Worm (Caenorhabditis elegans) whole organism, L2 larva: ENCODE measurements around the gene srd-12.
A peak's percentile ranks its signal among the peaks of the same experiment; 100 is the strongest.

Source experiments
- C34F6.9 ChIP-seq: fragments of 150-350 bp; optimal IDR thresholded peaks from 2 replicates; lab custom pipeline; 2014; ENCODE audit warnings: missing biosample characterization, missing genetic modification characterization
- F13H6.1 ChIP-seq: sonication (generic microtip); optimal IDR thresholded peaks from 2 replicates; lab custom pipeline; 2016; ENCODE audit warnings: missing genetic modification characterization, missing compliant biosample characterization
- R02D3.7 ChIP-seq: fragments of 150-350 bp; optimal IDR thresholded peaks from 2 replicates; lab custom pipeline; 2014; ENCODE audit warnings: missing biosample characterization, missing genetic modification characterization
- alr-1 ChIP-seq: fragments of 150-350 bp; optimal IDR thresholded peaks from 2 replicates; lab custom pipeline; 2014; ENCODE audit warnings: missing biosample characterization, missing genetic modification characterization
- aly-2 ChIP-seq: fragments of 150-350 bp; optimal IDR thresholded peaks from 2 replicates; lab custom pipeline; 2014; ENCODE audit warnings: missing biosample characterization, missing genetic modification characterization
- ama-1 ChIP-seq: fragments of 150-350 bp; optimal IDR thresholded peaks from 2 replicates; lab custom pipeline; 2018; ENCODE audit warnings: inconsistent platforms
- blmp-1 ChIP-seq: sonication (generic microtip); optimal IDR thresholded peaks from 2 replicates; lab custom pipeline; 2017; ENCODE audit warnings: missing genetic modification characterization, mild to moderate bottlenecking, missing compliant biosample characterization, antibody characterized with exemption, moderate library complexity; ENCODE audit not compliant: insufficient read depth
- ceh-82 ChIP-seq: fragments of 150-350 bp; optimal IDR thresholded peaks from 2 replicates; lab custom pipeline; 2014; ENCODE audit warnings: missing biosample characterization, missing genetic modification characterization
- crh-2 ChIP-seq: sonication (generic microtip); optimal IDR thresholded peaks from 2 replicates; lab custom pipeline; 2017; ENCODE audit warnings: missing biosample characterization, missing genetic modification characterization
- dmd-4 ChIP-seq: sonication (generic microtip); optimal IDR thresholded peaks from 2 replicates; lab custom pipeline; 2017; ENCODE audit warnings: missing biosample characterization, missing genetic modification characterization
- egl-27 ChIP-seq: sonication (generic microtip); optimal IDR thresholded peaks from 3 replicates; lab custom pipeline; 2017; ENCODE audit warnings: missing biosample characterization, missing genetic modification reagents, missing genetic modification characterization
- elt-1 ChIP-seq: fragments of 150-350 bp; optimal IDR thresholded peaks from 2 replicates; lab custom pipeline; 2014; ENCODE audit warnings: missing biosample characterization, missing genetic modification characterization
- elt-3 ChIP-seq: sonication (generic microtip); optimal IDR thresholded peaks from 2 replicates; lab custom pipeline; 2017; ENCODE audit warnings: missing biosample characterization, missing genetic modification characterization
- fos-1 ChIP-seq: fragments of 150-350 bp; optimal IDR thresholded peaks from 2 replicates; lab custom pipeline; 2014; ENCODE audit warnings: missing biosample characterization, missing genetic modification characterization
- gmeb-1 ChIP-seq: fragments of 150-350 bp; optimal IDR thresholded peaks from 2 replicates; lab custom pipeline; 2014; ENCODE audit warnings: missing biosample characterization, missing genetic modification characterization
- lin-11 ChIP-seq: fragments of 150-350 bp; sonication (generic microtip); optimal IDR thresholded peaks from 2 replicates; lab custom pipeline; 2014; ENCODE audit warnings: missing biosample characterization, missing genetic modification characterization, inconsistent platforms, mixed read lengths
- lin-13 ChIP-seq: fragments of 150-350 bp; optimal IDR thresholded peaks from 2 replicates; lab custom pipeline; 2014; ENCODE audit warnings: missing biosample characterization, missing genetic modification reagents, missing genetic modification characterization
- lin-39 ChIP-seq: fragments of 150-350 bp; optimal IDR thresholded peaks from 2 replicates; lab custom pipeline; 2014; ENCODE audit warnings: missing biosample characterization, missing genetic modification reagents, missing genetic modification characterization
- lsy-2 ChIP-seq, 2 experiments: fragments of 150-350 bp in 1 of 2; sonication (generic microtip) in 1 of 2; optimal IDR thresholded peaks; 2 replicates each; lab custom pipeline; 2014 to 2017; ENCODE audit warnings: missing biosample characterization in 2 of 2, missing genetic modification characterization in 2 of 2
- mbf-1 ChIP-seq: sonication (generic microtip); optimal IDR thresholded peaks from 2 replicates; lab custom pipeline; 2017; ENCODE audit warnings: missing biosample characterization, missing genetic modification characterization
- mdl-1 ChIP-seq, 2 experiments: fragments of 150-350 bp in 1 of 2; sonication (generic microtip) in 1 of 2; optimal IDR thresholded peaks; 2 replicates each; lab custom pipeline; 2017; ENCODE audit warnings: missing biosample characterization in 2 of 2, missing genetic modification characterization in 2 of 2
- nhr-10 ChIP-seq: sonication (generic microtip); optimal IDR thresholded peaks from 2 replicates; lab custom pipeline; 2017; ENCODE audit warnings: missing biosample characterization, missing genetic modification characterization
- nhr-11 ChIP-seq: fragments of 150-350 bp; optimal IDR thresholded peaks from 2 replicates; lab custom pipeline; 2014; ENCODE audit warnings: missing biosample characterization, missing genetic modification characterization
- nhr-12 ChIP-seq: fragments of 150-350 bp; optimal IDR thresholded peaks from 2 replicates; lab custom pipeline; 2014; ENCODE audit warnings: missing biosample characterization, missing genetic modification characterization
- nhr-129 ChIP-seq: fragments of 150-350 bp; optimal IDR thresholded peaks from 2 replicates; lab custom pipeline; 2014; ENCODE audit warnings: missing biosample characterization, missing genetic modification characterization
- nhr-21 ChIP-seq: fragments of 150-350 bp; optimal IDR thresholded peaks from 2 replicates; lab custom pipeline; 2014; ENCODE audit warnings: missing biosample characterization, missing genetic modification characterization
- nhr-23 ChIP-seq: fragments of 150-350 bp; optimal IDR thresholded peaks from 2 replicates; lab custom pipeline; 2014; ENCODE audit warnings: missing biosample characterization, missing genetic modification reagents, missing genetic modification characterization
- nhr-25 ChIP-seq: fragments of 150-350 bp; sonication (generic microtip); optimal IDR thresholded peaks from 3 replicates; lab custom pipeline; 2014; ENCODE audit warnings: missing biosample characterization, missing genetic modification characterization
- nhr-6 ChIP-seq: fragments of 150-350 bp; optimal IDR thresholded peaks from 2 replicates; lab custom pipeline; 2014; ENCODE audit warnings: missing biosample characterization, missing genetic modification characterization
- nhr-77 ChIP-seq: fragments of 150-350 bp; optimal IDR thresholded peaks from 2 replicates; lab custom pipeline; 2014; ENCODE audit warnings: missing biosample characterization, missing genetic modification characterization
- peb-1 ChIP-seq: fragments of 150-350 bp; optimal IDR thresholded peaks from 2 replicates; lab custom pipeline; 2014; ENCODE audit warnings: missing biosample characterization, missing genetic modification characterization
- sem-4 ChIP-seq: fragments of 150-350 bp; optimal IDR thresholded peaks from 2 replicates; lab custom pipeline; 2014; ENCODE audit warnings: missing biosample characterization, missing genetic modification reagents, missing genetic modification characterization
- skn-1 ChIP-seq: sonication (generic microtip); optimal IDR thresholded peaks from 2 replicates; lab custom pipeline; 2017; ENCODE audit warnings: missing biosample characterization, missing genetic modification characterization
- sma-3 ChIP-seq: sonication (generic microtip); optimal IDR thresholded peaks from 2 replicates; lab custom pipeline; 2016; ENCODE audit warnings: missing genetic modification reagents, missing genetic modification characterization, missing compliant biosample characterization
- sma-9 ChIP-seq, 2 experiments: fragments of 150-350 bp in 1 of 2; sonication (generic microtip) in 1 of 2; optimal IDR thresholded peaks; 2 replicates each; lab custom pipeline; 2014 to 2016; ENCODE audit warnings: missing genetic modification characterization in 2 of 2, mild to moderate bottlenecking in 1 of 2, missing biosample characterization in 1 of 2, missing compliant biosample characterization in 1 of 2, missing genetic modification reagents in 1 of 2, moderate library complexity in 1 of 2
- snpc-4 ChIP-seq: fragments of 150-350 bp; optimal IDR thresholded peaks from 2 replicates; lab custom pipeline; 2014; ENCODE audit warnings: missing biosample characterization, missing genetic modification characterization
- unc-55 ChIP-seq: fragments of 150-350 bp; sonication (generic microtip); optimal IDR thresholded peaks from 3 replicates; lab custom pipeline; 2014; ENCODE audit warnings: missing biosample characterization, missing genetic modification reagents, missing genetic modification characterization
- unc-62 ChIP-seq: fragments of 150-350 bp; optimal IDR thresholded peaks from 2 replicates; lab custom pipeline; 2014; ENCODE audit warnings: missing biosample characterization, missing genetic modification reagents, missing genetic modification characterization
- zag-1 ChIP-seq: fragments of 150-350 bp; optimal IDR thresholded peaks from 2 replicates; lab custom pipeline; 2014; ENCODE audit warnings: missing biosample characterization, missing genetic modification characterization
- ztf-1 ChIP-seq: fragments of 200-800 bp; sonication (Bioruptor generic); conservative IDR thresholded peaks from 2 replicates; pipeline ENCODE4 v1.3.6; 2022; ENCODE audit warnings: missing genetic modification characterization, missing compliant biosample characterization
- ztf-11 ChIP-seq: sonication (generic microtip); optimal IDR thresholded peaks from 2 replicates; lab custom pipeline; 2017; ENCODE audit warnings: missing biosample characterization, missing genetic modification characterization
- ztf-4 ChIP-seq: fragments of 150-350 bp; optimal IDR thresholded peaks from 2 replicates; lab custom pipeline; 2014; ENCODE audit warnings: missing biosample characterization, missing genetic modification characterization

Gene srd-12

DNA sequence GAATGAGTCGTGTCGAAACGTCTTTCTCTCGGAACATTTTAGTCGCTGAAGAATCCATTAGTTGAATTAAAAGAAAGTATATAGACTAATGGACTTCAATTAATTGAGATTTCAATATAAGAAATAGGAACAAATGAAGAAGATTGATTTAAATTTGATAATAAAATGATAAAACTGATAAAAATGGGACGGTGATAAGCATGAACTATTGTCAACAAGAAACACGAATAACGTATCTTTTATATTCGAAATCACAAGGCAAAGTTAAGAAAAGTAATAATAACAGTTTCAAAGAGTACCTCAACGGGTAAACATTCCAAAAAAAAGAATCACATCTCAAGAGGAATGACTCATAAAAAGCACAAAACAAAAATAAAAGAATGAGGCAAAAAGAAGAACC, 39.4 kb upstream of the srd-12 start, which contains the start of gene T19E7.6:
TSS of gene T19E7.6 (minus strand) at position 45 of the 400 bp plus-strand sequence.
- TF ChIP-seq egl-27 (tag; lab: Kevin White, UChicago) (no peak), fos-1 (peak; percentile 33)

- TF ChIP-seq nhr-10 (tag; lab: Kevin White, UChicago), result no peak
- TF ChIP-seq sma-9 (GFP tag; optimal IDR thresholded peaks at IDR 0.05; lab: Kevin White, UChicago), result peak; percentile 49
- TF ChIP-seq sma-9 (tag; optimal IDR thresholded peaks at IDR 0.05; lab: Kevin White, UChicago), result no peak
- peak; percentile 52 for TF ChIP-seq C34F6.9 (tag; lab: Kevin White, UChicago)
- TF ChIP-seq sma-3 (GFP tag; lab: Kevin White, UChicago), result peak; percentile 7
- TF ChIP-seq F13H6.1 (tag; lab: Kevin White, UChicago), result peak; percentile 15
- peak; percentile 3 for TF ChIP-seq zag-1
- peak; percentile 50 for TF ChIP-seq fos-1
- peak; percentile 10 for TF ChIP-seq crh-2 (tag; lab: Kevin White, UChicago)
- peak; percentile 14 for TF ChIP-seq unc-55 (GFP tag; lab: Kevin White, UChicago)
- TF ChIP-seq skn-1 (tag; lab: Kevin White, UChicago), result peak; percentile 88
- TF ChIP-seq gmeb-1 (tag; lab: Kevin White, UChicago), result no peak
- TF ChIP-seq mdl-1 (tag; optimal IDR thresholded peaks at IDR 0.05; lab: Kevin White, UChicago), result no peak
- TF ChIP-seq lsy-2 (tag; optimal IDR thresholded peaks at IDR 0.05; lab: Kevin White, UChicago), result peak in 1 of 2 experiments; percentile 44
- TF ChIP-seq lin-39, result no peak
- peak; percentile 21 for TF ChIP-seq nhr-129 (tag; lab: Kevin White, UChicago)
Observed at ce11 chrIV:5667191-5667590, 37.1 kb upstream of the srd-12 start.

DNA sequence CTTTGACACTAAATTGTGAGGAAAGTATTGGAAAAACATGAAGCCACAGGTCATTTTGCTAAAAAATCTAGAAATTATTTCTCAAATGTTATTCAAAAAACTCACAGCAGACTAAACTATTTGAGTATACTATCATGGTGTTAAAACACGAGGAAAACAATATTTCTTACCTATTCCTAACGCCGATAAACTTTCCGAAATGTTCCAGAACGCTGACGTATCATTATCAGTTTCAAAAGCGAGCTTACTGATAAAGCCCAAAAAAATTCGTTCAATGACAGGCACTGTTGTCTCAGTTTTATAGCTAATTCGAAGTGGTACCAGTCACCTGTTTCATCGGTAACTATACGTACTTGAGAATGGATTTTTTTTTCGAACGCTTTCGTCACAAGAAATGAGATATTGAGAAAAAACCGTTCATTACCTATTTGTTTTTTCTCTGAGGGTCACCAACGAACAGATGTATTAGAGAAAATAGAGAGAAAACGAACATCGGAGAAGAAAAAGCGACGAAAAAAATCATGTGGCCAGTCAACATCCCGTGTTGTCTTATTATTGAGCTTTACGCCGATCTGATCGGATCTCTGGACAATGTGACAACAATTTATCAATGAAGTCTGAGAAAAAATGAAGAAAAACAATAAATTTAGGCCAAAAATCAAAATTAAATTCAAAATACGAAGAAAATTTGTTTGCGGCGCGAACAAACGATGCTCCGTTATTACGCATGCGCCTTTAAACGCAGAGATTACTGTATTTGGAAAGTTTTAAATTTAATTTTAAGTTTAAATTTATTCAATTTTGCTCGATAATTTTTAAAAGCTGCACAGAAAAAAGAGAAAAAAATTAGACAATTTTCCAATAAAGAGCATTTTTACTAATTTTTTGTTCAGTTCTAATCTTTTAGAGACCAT, 36.3 kb upstream of the srd-12 start:
- TF ChIP-seq crh-2 (tag; lab: Kevin White, UChicago) (peak; percentile 58), fos-1 (peak; percentile 56), lin-13 (GFP tag; lab: Kevin White, UChicago) (no peak), skn-1 (tag; lab: Kevin White, UChicago) (peak; percentile 82), nhr-12 (tag; lab: Kevin White, UChicago) (no peak), nhr-129 (tag; lab: Kevin White, UChicago) (peak; percentile 19)

DNA sequence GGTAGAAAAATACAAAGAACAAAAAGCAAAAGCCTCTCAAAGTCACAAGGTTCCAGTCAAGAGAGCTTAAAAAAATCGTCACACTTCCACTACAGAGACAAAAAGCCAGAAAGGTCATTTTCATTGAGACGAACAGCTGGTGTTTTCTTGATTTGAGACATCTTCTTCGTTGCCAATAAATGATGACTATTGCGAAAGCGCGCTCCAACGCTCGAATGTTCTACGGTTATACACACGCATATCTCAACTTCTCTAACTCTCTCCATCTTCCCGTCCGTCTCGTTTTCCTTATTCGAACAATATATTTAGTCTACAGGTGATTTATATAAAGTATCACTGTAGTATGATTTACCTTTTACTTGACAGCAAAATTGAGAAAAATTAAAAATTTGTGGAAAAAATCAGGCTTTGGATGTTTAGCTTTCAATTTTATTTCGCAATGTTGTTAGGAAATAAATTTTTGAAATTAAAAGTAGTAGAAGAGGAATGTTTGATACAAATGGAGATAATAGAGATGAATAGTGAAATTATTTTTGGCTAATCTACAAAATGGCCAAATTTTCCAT, 35.4 kb upstream of the srd-12 start:
- TF ChIP-seq zag-1 (peak; percentile 4), lin-13 (GFP tag; lab: Kevin White, UChicago) (peak; percentile 4), gmeb-1 (tag; lab: Kevin White, UChicago) (no peak), nhr-10 (tag; lab: Kevin White, UChicago) (no peak), sem-4 (tag; lab: Kevin White, UChicago) (peak; percentile 64), ceh-82 (tag; lab: Kevin White, UChicago) (no peak), lsy-2 (tag; optimal IDR thresholded peaks at IDR 0.05; lab: Kevin White, UChicago) (peak in 1 of 2 experiments; percentile 53), elt-1 (tag; lab: Kevin White, UChicago) (no peak), blmp-1 (tag; lab: Kevin White, UChicago) (peak; percentile 15), ztf-4 (peak; percentile 9), dmd-4 (no peak), nhr-129 (tag; lab: Kevin White, UChicago) (peak; percentile 87), nhr-6 (tag; lab: Kevin White, UChicago) (no peak), unc-55 (GFP tag; lab: Kevin White, UChicago) (peak; percentile 78), mdl-1 (tag; optimal IDR thresholded peaks at IDR 0.05; lab: Kevin White, UChicago) (no peak), ztf-11 (tag; lab: Kevin White, UChicago) (no peak), mbf-1 (tag; lab: Kevin White, UChicago) (no peak), snpc-4 (no peak), nhr-11 (tag; lab: Kevin White, UChicago) (no peak), elt-3 (tag; lab: Kevin White, UChicago) (no peak), nhr-77 (tag; lab: Kevin White, UChicago) (no peak), sma-9 (GFP tag; optimal IDR thresholded peaks at IDR 0.05; lab: Kevin White, UChicago) (peak; percentile 41), sma-9 (tag; optimal IDR thresholded peaks at IDR 0.05; lab: Kevin White, UChicago) (no peak), aly-2 (no peak), alr-1 (tag; lab: Kevin White, UChicago) (no peak), ztf-1 (GFP tag; lab: Robert Waterston, UW) (no peak), egl-27 (tag; lab: Kevin White, UChicago) (no peak), R02D3.7 (tag; lab: Kevin White, UChicago) (no peak), lin-11 (tag; lab: Kevin White, UChicago) (no peak), nhr-21 (no peak), ama-1 (lab: Kevin White, UChicago) (peak; percentile 25), unc-62 (GFP tag; lab: Kevin White, UChicago) (no peak), C34F6.9 (tag; lab: Kevin White, UChicago) (peak; percentile 76), nhr-25 (peak; percentile 72), fos-1 (peak; percentile 69), sma-3 (GFP tag; lab: Kevin White, UChicago) (no peak), peb-1 (no peak), nhr-23 (no peak)
